Worm (Caenorhabditis elegans): ENCODE results near the gene dmsr-7.

DNA sequence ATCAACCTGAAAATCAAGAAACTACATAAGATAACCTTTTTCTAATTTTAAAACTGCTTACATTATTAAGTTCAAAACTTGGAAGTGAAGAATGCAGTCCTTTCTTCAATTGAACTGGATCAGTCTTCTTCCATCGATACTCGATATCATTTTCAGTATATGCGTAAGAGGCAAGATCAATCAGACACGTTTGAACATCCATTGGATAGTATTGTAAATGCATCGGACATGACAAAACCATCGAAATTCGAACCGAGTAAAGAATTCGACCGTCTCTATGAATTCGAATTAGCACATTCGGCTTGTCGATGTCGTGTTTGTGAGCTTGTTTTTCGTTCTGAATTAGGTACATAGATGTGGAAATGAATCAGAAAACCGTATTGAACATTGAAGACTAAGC, 45.6 kb downstream of the dmsr-7 start:
- TF ChIP-seq W03F9.2 (tag; optimal IDR thresholded peaks at IDR 0.05) (no peak), him-1 (tag; optimal IDR thresholded peaks at IDR 0.05) (no peak), dao-5 (tag; optimal IDR thresholded peaks at IDR 0.05) (no peak)

All from whole organism, L4/young adult.